Fruit fly (Drosophila melanogaster): ENCODE data around the gene CG11723.

- TF ChIP-seq insv (optimal IDR thresholded peaks at IDR 0.05) (no peak), h (optimal IDR thresholded peaks at IDR 0.05) (no peak), psq (optimal IDR thresholded peaks at IDR 0.05) (no peak)
These were observed 20.1 kb upstream of the CG11723 start for dm6 chr2L:2166958-2167707.

Data from Kc167 (cell line).